Fruit fly (Drosophila melanogaster) whole organism, adult: ENCODE results near the gene CG32212.

Source experiments
- CG12768 ChIP-seq: fragments of 200-800 bp; sonication (Bioruptor generic); optimal IDR thresholded peaks from 2 replicates; lab custom pipeline; 2017; ENCODE audit warnings: missing biosample characterization, missing genetic modification characterization, mild to moderate bottlenecking, moderate library complexity, missing genetic modification reagents
- Clk ChIP-seq: fragments of 200-800 bp; sonication (Bioruptor generic); optimal IDR thresholded peaks from 2 replicates; lab custom pipeline; 2017; ENCODE audit warnings: missing biosample characterization, missing genetic modification characterization
- Crg-1 ChIP-seq: fragments of 200-800 bp; sonication (Bioruptor generic); optimal IDR thresholded peaks from 2 replicates; lab custom pipeline; 2016; ENCODE audit warnings: missing biosample characterization, missing genetic modification characterization
- Mnt ChIP-seq: fragments of 200-800 bp; sonication (Bioruptor generic); optimal IDR thresholded peaks from 2 replicates; lab custom pipeline; 2016; ENCODE audit warnings: missing biosample characterization, mild to moderate bottlenecking, missing genetic modification characterization
- cnc ChIP-seq, 2 experiments: fragments of >200 bp; optimal IDR thresholded peaks; 2 replicates each; lab custom pipeline; 2017
- kay ChIP-seq: fragments of 200-800 bp; sonication (Bioruptor generic); peaks from one replicate; lab custom pipeline; 2016; ENCODE audit warnings: missing biosample characterization, missing genetic modification characterization, borderline replicate concordance
- pad ChIP-seq: fragments of 200-800 bp; sonication (Bioruptor generic); optimal IDR thresholded peaks from 3 replicates; lab custom pipeline; 2017; ENCODE audit warnings: missing biosample characterization, missing genetic modification characterization, mild to moderate bottlenecking, moderate library complexity, missing genetic modification reagents
- tj ChIP-seq: fragments of 200-800 bp; sonication (Bioruptor generic); optimal IDR thresholded peaks from 3 replicates; lab custom pipeline; 2017; ENCODE audit warnings: missing biosample characterization, mild to moderate bottlenecking, missing genetic modification characterization, moderate library complexity
- toe ChIP-seq: fragments of 200-800 bp; sonication (Bioruptor generic); optimal IDR thresholded peaks from 2 replicates; lab custom pipeline; 2016; ENCODE audit warnings: missing biosample characterization, missing genetic modification characterization

DNA sequence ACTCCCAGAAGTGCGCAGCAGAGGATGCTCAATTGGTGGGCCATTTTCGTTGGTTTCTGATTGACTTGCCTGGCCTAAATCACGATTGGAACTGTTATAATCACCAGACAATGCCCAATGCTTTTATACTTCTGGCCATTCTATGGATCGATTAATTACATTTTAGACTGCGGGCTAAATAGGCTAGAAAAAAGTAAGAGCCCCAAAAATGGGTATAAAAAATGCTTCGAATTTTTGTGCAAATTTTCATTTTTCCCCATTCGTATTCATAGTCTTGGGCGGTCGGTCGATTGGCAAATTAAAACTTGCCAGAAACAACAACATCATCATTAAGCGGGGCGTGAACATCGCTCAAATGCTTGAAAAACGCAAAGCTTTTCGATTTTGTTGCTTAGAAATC, 30.9 kb downstream of the CG32212 start, which contains the start of gene Cpr76Ba:
- TF ChIP-seq kay (GFP tag; lab: Kevin White, UChicago) (no peak), Mnt (no peak), CG12768 (GFP tag; lab: Kevin White, UChicago) (no peak), cnc (optimal IDR thresholded peaks at IDR 0.05; lab: Kevin White, UChicago) (no peak), tj (GFP tag; lab: Kevin White, UChicago) (no peak), Clk (no peak), Crg-1 (GFP tag; lab: Kevin White, UChicago) (no peak), pad (GFP tag; lab: Kevin White, UChicago) (no peak), toe (GFP tag; lab: Kevin White, UChicago) (no peak)
